Worm (Caenorhabditis elegans): ENCODE results near the gene Y59A8B.24.

The Y59A8B.24 gene

DNA sequence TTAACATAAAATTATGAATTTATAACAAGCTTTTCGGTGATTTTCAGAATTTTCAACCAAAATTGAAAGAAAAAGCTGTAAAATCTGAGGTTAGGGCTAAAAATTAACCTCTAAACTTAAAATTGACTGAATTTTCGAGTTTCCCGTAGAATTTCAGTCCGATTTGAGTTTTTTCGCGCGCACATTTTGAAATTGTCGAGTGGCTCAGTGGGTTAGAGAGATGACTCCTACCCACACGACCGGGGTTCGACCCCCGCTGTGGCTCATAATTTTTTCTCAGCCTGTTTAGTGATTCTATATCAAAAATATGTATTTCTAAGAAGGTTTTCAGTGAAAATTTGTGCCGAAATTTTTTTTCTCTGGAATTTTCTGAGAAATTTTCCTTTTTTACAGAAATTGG is 20.0 kb upstream of the Y59A8B.24 start (continued):
- TF ChIP-seq rpc-1 (optimal IDR thresholded peaks at IDR 0.05) (peak; percentile 3), rpc-1 (tag; optimal IDR thresholded peaks at IDR 0.05) (peak; percentile 58), zfh-2 (GFP tag; conservative IDR thresholded peaks at IDR 0.05) (no peak), sdz-38 (tag; optimal IDR thresholded peaks at IDR 0.05) (no peak), hsf-1 (GFP tag; IDR thresholded peaks at IDR 0.05) (no peak), F33H1.4 (GFP tag; IDR thresholded peaks at IDR 0.05) (no peak), F10E7.11 (tag; optimal IDR thresholded peaks at IDR 0.05) (no peak), rec-8 (tag; optimal IDR thresholded peaks at IDR 0.05) (no peak), ztf-18 (tag; optimal IDR thresholded peaks at IDR 0.05) (no peak), B0261.1 (tag; optimal IDR thresholded peaks at IDR 0.05) (peak; percentile 31), nhr-120 (GFP tag; IDR thresholded peaks at IDR 0.05) (no peak), bed-2 (GFP tag; IDR thresholded peaks at IDR 0.05) (no peak), F37B4.10 (GFP tag; IDR thresholded peaks at IDR 0.05) (no peak), lin-35 (GFP tag; optimal IDR thresholded peaks at IDR 0.05) (no peak), mxl-1 (tag; optimal IDR thresholded peaks at IDR 0.05) (no peak), ztf-28 (GFP tag; IDR thresholded peaks at IDR 0.05) (no peak), lsy-27 (tag; optimal IDR thresholded peaks at IDR 0.05; ENCODE audit: borderline replicate concordance, insufficient read depth) (no peak), him-1 (tag; optimal IDR thresholded peaks at IDR 0.05) (peak; percentile 10), T26A5.8 (tag; optimal IDR thresholded peaks at IDR 0.05) (no peak), Y95B8A.8 (GFP tag; IDR thresholded peaks at IDR 0.05) (no peak), sptf-2 (GFP tag; optimal IDR thresholded peaks at IDR 0.05) (no peak)

ce11 chrV:17935857-17936256 is 15.9 kb upstream of the Y59A8B.24 start:
- TF ChIP-seq attf-5 (GFP tag; optimal IDR thresholded peaks at IDR 0.05) (peak; percentile 3), him-1 (tag; optimal IDR thresholded peaks at IDR 0.05) (peak; percentile 95), akir-1 (GFP tag; optimal IDR thresholded peaks at IDR 0.05) (no peak), unc-62 (GFP tag; optimal IDR thresholded peaks at IDR 0.05) (no peak), madf-3 (GFP tag; IDR thresholded peaks at IDR 0.05) (0 out of 2 replicates have a peak, but pooled peaks have one; percentile 37), pha-4 (tag; optimal IDR thresholded peaks at IDR 0.05) (no peak), snpc-3.4 (tag; optimal IDR thresholded peaks at IDR 0.05) (no peak), nhr-90 (tag; optimal IDR thresholded peaks at IDR 0.05) (no peak), F49E8.2 (tag; optimal IDR thresholded peaks at IDR 0.05; ENCODE audit: insufficient read depth) (peak; percentile 2), nhr-120 (GFP tag; IDR thresholded peaks at IDR 0.05) (no peak), bed-1 (GFP tag; IDR thresholded peaks at IDR 0.05) (no peak), ztf-18 (tag; optimal IDR thresholded peaks at IDR 0.05) (no peak), B0019.2 (GFP tag; conservative IDR thresholded peaks at IDR 0.05) (no peak), madf-6 (GFP tag; IDR thresholded peaks at IDR 0.05) (no peak), T26A5.8 (tag; optimal IDR thresholded peaks at IDR 0.05) (no peak), ekl-4 (GFP tag; IDR thresholded peaks at IDR 0.05) (0 out of 2 replicates have a peak, but pooled peaks have one; percentile 14), lir-1 (GFP tag; conservative IDR thresholded peaks at IDR 0.05) (no peak), Y53F4B.3 (GFP tag; IDR thresholded peaks at IDR 0.05) (no peak), snpc-1.3 (tag; optimal IDR thresholded peaks at IDR 0.05; ENCODE audit: insufficient read depth) (no peak), F23B12.7 (tag; optimal IDR thresholded peaks at IDR 0.05; ENCODE audit: insufficient read depth) (no peak), lsl-1 (GFP tag; optimal IDR thresholded peaks at IDR 0.05) (no peak), Y67H2A.10 (GFP tag; conservative IDR thresholded peaks at IDR 0.05) (no peak), nhr-80 (tag; optimal IDR thresholded peaks at IDR 0.05) (no peak), fkh-3 (tag; optimal IDR thresholded peaks at IDR 0.05) (no peak), dox-1 (GFP tag; IDR thresholded peaks at IDR 0.05) (no peak), ceh-40 (GFP tag; IDR thresholded peaks at IDR 0.05) (no peak), die-1 (tag; optimal IDR thresholded peaks at IDR 0.05) (no peak), mes-4 (tag; optimal IDR thresholded peaks at IDR 0.05) (no peak), ztf-22 (GFP tag; optimal IDR thresholded peaks at IDR 0.05) (no peak), zim-3 (tag; optimal IDR thresholded peaks at IDR 0.05) (no peak), F10E7.11 (tag; optimal IDR thresholded peaks at IDR 0.05) (no peak), ztf-3 (GFP tag; optimal IDR thresholded peaks at IDR 0.05) (no peak)

Measured in whole organism, young adult.